Worm (Caenorhabditis elegans): ENCODE data around the gene mex-6.
A peak's percentile ranks its signal among the peaks of the same experiment; 100 is the strongest.

mex-6 gene

DNA sequence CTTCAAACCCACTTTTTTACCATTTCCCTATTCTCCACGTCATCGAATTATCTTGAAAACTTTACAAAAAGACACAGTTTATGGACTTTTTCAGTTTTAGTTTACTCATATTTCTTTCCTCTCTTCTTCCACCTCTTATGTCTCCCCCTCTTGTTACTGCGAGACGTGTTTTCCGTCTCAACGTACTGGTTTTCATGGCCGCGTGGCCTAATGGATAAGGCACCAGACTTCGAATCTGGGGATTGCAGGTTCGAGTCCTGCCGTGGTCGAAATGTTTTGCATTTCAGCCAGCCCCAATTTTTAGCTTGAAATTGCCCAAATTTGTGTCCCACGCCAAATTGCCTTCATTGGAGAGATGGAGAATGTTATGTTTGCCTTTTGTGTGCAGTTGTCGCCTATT is 42.1 kb downstream of the mex-6 start:
- TF ChIP-seq aly-1 (tag; optimal IDR thresholded peaks at IDR 0.05): peak; percentile 95
- peak; percentile 94 for TF ChIP-seq ceh-36 (tag; optimal IDR thresholded peaks at IDR 0.05)
- peak; percentile 95 for TF ChIP-seq tbx-11 (GFP tag; IDR thresholded peaks at IDR 0.05)
- TF ChIP-seq pes-1 (GFP tag; IDR thresholded peaks at IDR 0.05): peak; percentile 95
- TF ChIP-seq ets-7 (tag; optimal IDR thresholded peaks at IDR 0.05): peak; percentile 84
- TF ChIP-seq sea-1 (GFP tag; conservative IDR thresholded peaks at IDR 0.05): peak; percentile 92
- TF ChIP-seq scrt-1 (GFP tag; IDR thresholded peaks at IDR 0.05): peak; percentile 93
- TF ChIP-seq hmbx-1 (tag; optimal IDR thresholded peaks at IDR 0.05): peak; percentile 70
- peak; percentile 92 for TF ChIP-seq tbx-37 (GFP tag; conservative IDR thresholded peaks at IDR 0.05)
- peak; percentile 79 for TF ChIP-seq hnd-1 (tag; optimal IDR thresholded peaks at IDR 0.05)
- TF ChIP-seq F13C5.2 (tag; optimal IDR thresholded peaks at IDR 0.05): peak; percentile 95
- peak; percentile 90 for TF ChIP-seq ceh-13 (GFP tag; optimal IDR thresholded peaks at IDR 0.05)
- peak; percentile 91 for TF ChIP-seq B0310.2 (tag; optimal IDR thresholded peaks at IDR 0.05)
- TF ChIP-seq tra-4 (tag; optimal IDR thresholded peaks at IDR 0.05): peak; percentile 55
- TF ChIP-seq ama-1 (optimal IDR thresholded peaks at IDR 0.05): no peak
- peak; percentile 95 for TF ChIP-seq flt-1 (GFP tag; IDR thresholded peaks at IDR 0.05)
- TF ChIP-seq hmg-4 (GFP tag; optimal IDR thresholded peaks at IDR 0.05): peak; percentile 86

DNA sequence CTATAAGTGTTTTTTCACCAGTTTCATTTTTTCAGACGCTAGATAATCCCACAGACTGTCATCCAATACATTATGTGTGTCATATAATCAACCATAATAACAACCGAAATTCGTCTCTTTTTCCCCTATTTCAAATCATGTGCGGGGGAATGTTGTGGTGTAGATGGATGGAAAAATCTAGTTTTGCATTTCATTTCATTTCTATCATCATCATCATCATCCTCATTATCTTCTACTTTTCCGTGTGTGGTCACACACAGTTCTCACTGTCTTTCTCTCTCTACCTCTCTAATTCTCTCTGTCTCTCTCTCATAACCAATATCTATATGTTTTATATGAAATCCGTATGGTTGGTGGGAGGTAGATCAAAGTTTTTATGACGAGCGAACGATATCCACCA is 49.4 kb downstream of the mex-6 start:
- TF ChIP-seq flt-1 (GFP tag; IDR thresholded peaks at IDR 0.05) (no peak), tbx-37 (GFP tag; conservative IDR thresholded peaks at IDR 0.05) (no peak), ets-7 (tag; optimal IDR thresholded peaks at IDR 0.05) (no peak), ceh-13 (GFP tag; optimal IDR thresholded peaks at IDR 0.05) (no peak), tbx-11 (GFP tag; IDR thresholded peaks at IDR 0.05) (no peak), sea-1 (GFP tag; conservative IDR thresholded peaks at IDR 0.05) (no peak), F13C5.2 (tag; optimal IDR thresholded peaks at IDR 0.05) (no peak), ceh-36 (tag; optimal IDR thresholded peaks at IDR 0.05) (no peak), aly-1 (tag; optimal IDR thresholded peaks at IDR 0.05) (no peak), tra-4 (tag; optimal IDR thresholded peaks at IDR 0.05) (no peak), scrt-1 (GFP tag; IDR thresholded peaks at IDR 0.05) (no peak), hnd-1 (tag; optimal IDR thresholded peaks at IDR 0.05) (no peak), pes-1 (GFP tag; IDR thresholded peaks at IDR 0.05) (no peak), B0310.2 (tag; optimal IDR thresholded peaks at IDR 0.05) (no peak), ama-1 (optimal IDR thresholded peaks at IDR 0.05) (no peak)

DNA sequence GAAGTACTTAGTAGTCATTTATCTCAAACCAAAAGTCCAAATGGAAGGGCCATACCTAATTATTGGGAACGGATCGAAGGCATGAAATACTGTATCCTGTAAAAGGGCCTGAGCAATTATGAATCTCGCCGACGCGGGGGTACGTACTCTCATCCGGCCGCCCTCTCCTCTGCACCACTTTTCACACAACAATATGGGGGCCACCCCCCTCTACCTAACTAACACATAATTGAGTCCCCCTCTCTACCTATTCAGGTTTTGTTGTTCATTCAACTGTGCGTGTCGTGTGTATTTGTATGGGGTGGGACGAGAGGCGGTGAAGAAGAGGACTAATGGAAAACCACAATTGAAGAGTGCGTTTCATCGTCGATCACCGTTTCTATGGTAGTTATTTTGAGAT is 50.4 kb downstream of the mex-6 start:
- no peak for TF ChIP-seq ceh-36 (tag; optimal IDR thresholded peaks at IDR 0.05)
- TF ChIP-seq ets-7 (tag; optimal IDR thresholded peaks at IDR 0.05): no peak
- TF ChIP-seq hnd-1 (tag; optimal IDR thresholded peaks at IDR 0.05): no peak
- no peak for TF ChIP-seq B0310.2 (tag; optimal IDR thresholded peaks at IDR 0.05)
- TF ChIP-seq F13C5.2 (tag; optimal IDR thresholded peaks at IDR 0.05): peak; percentile 20
- no peak for TF ChIP-seq ama-1 (optimal IDR thresholded peaks at IDR 0.05)
- TF ChIP-seq hmg-4 (GFP tag; optimal IDR thresholded peaks at IDR 0.05): peak; percentile 39

DNA sequence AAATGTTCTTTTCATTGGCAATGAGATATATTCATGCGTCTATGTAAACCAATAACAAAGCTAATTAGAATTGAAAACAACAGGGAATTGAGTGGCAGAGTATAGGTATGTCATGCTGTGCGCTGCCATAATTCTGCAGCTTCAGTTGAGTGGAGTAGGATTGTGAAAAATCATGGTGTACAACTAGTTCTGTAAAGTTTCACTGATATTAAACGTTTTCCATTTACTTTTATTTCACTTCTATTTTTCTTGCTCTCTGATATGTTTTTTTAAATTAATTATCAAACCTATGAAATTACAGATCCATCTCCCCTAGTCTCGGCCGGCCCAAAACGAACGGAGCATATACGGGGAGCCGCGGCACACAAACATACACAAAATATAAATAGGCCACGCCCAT is 51.7 kb downstream of the mex-6 start, which contains the start of gene exc-7:
Gene exc-7 (plus strand): TSS at position 301 of the 400 bp plus-strand sequence.
- no peak for TF ChIP-seq tbx-37 (GFP tag; conservative IDR thresholded peaks at IDR 0.05)
- no peak for TF ChIP-seq sea-1 (GFP tag; conservative IDR thresholded peaks at IDR 0.05)
- no peak for TF ChIP-seq ceh-13 (GFP tag; optimal IDR thresholded peaks at IDR 0.05)
- no peak for TF ChIP-seq ceh-36 (tag; optimal IDR thresholded peaks at IDR 0.05)
- no peak for TF ChIP-seq ama-1 (optimal IDR thresholded peaks at IDR 0.05)
- TF ChIP-seq pes-1 (GFP tag; IDR thresholded peaks at IDR 0.05): no peak
- TF ChIP-seq tbx-11 (GFP tag; IDR thresholded peaks at IDR 0.05): no peak
- TF ChIP-seq hmg-4 (GFP tag; optimal IDR thresholded peaks at IDR 0.05): no peak
- no peak for TF ChIP-seq aly-1 (tag; optimal IDR thresholded peaks at IDR 0.05)
- TF ChIP-seq ets-7 (tag; optimal IDR thresholded peaks at IDR 0.05): no peak
- TF ChIP-seq flt-1 (GFP tag; IDR thresholded peaks at IDR 0.05): no peak
- TF ChIP-seq scrt-1 (GFP tag; IDR thresholded peaks at IDR 0.05): no peak
- no peak for TF ChIP-seq hnd-1 (tag; optimal IDR thresholded peaks at IDR 0.05)
